Worm (Caenorhabditis elegans): ENCODE results near the gene repo-1.

The repo-1 gene

DNA sequence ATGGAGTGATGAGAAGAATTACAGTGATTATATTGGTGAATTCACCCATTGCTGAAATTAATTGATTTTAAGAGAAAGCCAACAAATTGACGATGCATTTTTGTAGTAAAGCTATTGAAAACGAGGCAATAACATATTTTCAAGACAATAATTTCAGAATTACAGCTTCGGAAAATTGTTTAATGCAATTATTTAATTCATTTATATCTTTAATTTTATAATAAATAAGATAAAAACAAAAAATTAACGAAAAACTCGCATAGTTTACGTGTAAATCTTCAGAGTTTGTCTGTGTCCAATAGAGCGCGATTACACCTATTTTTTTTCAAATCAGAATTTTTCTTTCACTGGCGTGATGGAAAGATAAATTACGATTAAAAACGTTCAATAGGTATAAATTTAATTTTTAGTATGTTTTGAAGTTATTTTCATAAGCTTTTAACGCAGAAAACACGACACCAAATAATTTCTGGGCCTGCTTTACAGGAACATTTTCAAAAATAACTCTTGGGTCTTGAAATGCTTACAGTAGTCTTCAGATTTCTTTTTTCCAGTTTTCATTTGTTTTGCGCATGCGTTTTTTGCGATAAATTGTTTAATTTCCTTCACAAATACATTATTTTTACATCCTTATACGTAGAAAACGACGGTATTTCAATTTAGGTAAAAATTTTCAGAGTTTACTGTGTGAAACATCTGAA, 6.0 kb upstream of the repo-1 start, which contains the start of gene tmed-1:
TSS of gene tmed-1 (minus strand) at position 51 of the 701 bp plus-strand sequence.
- no peak for TF ChIP-seq nhr-10 (tag; optimal IDR thresholded peaks at IDR 0.05)
- peak; percentile 20 for TF ChIP-seq C34F6.9 (tag; optimal IDR thresholded peaks at IDR 0.05)
- TF ChIP-seq unc-55 (GFP tag; optimal IDR thresholded peaks at IDR 0.05): peak; percentile 18

DNA sequence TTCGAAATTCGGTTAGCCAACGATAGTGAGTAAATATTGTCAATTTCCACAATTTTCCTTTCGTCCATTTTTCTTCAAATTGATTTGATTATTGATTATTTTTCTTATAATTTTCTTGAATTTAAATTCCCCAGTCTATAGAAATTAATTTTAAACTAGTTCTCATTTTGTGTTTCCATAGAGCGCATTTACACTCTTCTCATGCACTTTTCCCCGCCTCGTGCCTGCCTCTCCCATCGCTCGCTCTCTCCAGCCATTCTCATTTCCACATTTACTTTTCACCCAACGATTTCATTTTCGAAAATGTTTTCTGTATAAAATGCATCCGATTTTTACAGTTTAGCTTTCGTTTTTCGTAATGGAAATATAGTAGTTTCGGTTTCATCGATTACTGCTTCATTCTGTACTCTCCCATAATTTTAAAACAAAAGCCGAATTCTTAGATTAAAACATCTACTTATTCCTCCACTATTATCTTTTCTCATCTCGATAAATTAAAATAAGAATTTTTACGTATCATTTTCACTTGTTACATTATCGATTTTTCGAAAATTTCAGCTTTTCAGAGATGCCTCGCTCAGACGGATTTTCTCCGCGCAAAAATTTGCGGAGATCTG, 5.3 kb upstream of the repo-1 start, which contains the start of gene lex-1:
TSS of gene lex-1 (plus strand) at position 567 of the 617 bp plus-strand sequence.
- TF ChIP-seq nhr-25 (tag; optimal IDR thresholded peaks at IDR 0.05): no peak
- peak; percentile 10 for TF ChIP-seq crh-2 (tag; optimal IDR thresholded peaks at IDR 0.05)
- no peak for TF ChIP-seq nhr-237 (tag; optimal IDR thresholded peaks at IDR 0.05)
- no peak for TF ChIP-seq elt-3 (tag; optimal IDR thresholded peaks at IDR 0.05)
- no peak for TF ChIP-seq unc-39 (tag; optimal IDR thresholded peaks at IDR 0.05)
- no peak for TF ChIP-seq egl-27 (tag; optimal IDR thresholded peaks at IDR 0.05)
- no peak for TF ChIP-seq peb-1 (tag; optimal IDR thresholded peaks at IDR 0.05)
- TF ChIP-seq sem-4 (tag; optimal IDR thresholded peaks at IDR 0.05): no peak
- TF ChIP-seq elt-1 (tag; optimal IDR thresholded peaks at IDR 0.05): no peak
- no peak for TF ChIP-seq unc-62 (GFP tag; optimal IDR thresholded peaks at IDR 0.05)
- no peak for TF ChIP-seq sma-3 (GFP tag; optimal IDR thresholded peaks at IDR 0.05)
- TF ChIP-seq ztf-4 (tag; optimal IDR thresholded peaks at IDR 0.05): no peak
- TF ChIP-seq alr-1 (tag; optimal IDR thresholded peaks at IDR 0.05): no peak
- TF ChIP-seq R02D3.7 (tag; optimal IDR thresholded peaks at IDR 0.05): no peak
- TF ChIP-seq dmd-4 (tag; optimal IDR thresholded peaks at IDR 0.05): no peak
- no peak for TF ChIP-seq aly-2 (tag; optimal IDR thresholded peaks at IDR 0.05)
- TF ChIP-seq lsy-2 (tag; optimal IDR thresholded peaks at IDR 0.05): peak in 1 of 2 experiments; percentile 66
- peak; percentile 71 for TF ChIP-seq nhr-129 (tag; optimal IDR thresholded peaks at IDR 0.05)
- no peak for TF ChIP-seq lin-39 (tag; optimal IDR thresholded peaks at IDR 0.05)
- TF ChIP-seq gmeb-1 (tag; optimal IDR thresholded peaks at IDR 0.05): peak; percentile 66
- TF ChIP-seq skn-1 (tag; optimal IDR thresholded peaks at IDR 0.05): no peak
- TF ChIP-seq mdl-1 (tag; optimal IDR thresholded peaks at IDR 0.05): peak in 1 of 2 experiments; percentile 37
- TF ChIP-seq lin-11 (tag; optimal IDR thresholded peaks at IDR 0.05): no peak
- TF ChIP-seq ztf-1 (GFP tag; conservative IDR thresholded peaks at IDR 0.05): no peak
- TF ChIP-seq F13H6.1 (tag; optimal IDR thresholded peaks at IDR 0.05): no peak
- TF ChIP-seq nhr-21 (tag; optimal IDR thresholded peaks at IDR 0.05): no peak
- peak; percentile 26 for TF ChIP-seq fos-1 (tag; optimal IDR thresholded peaks at IDR 0.05)
- TF ChIP-seq blmp-1 (tag; optimal IDR thresholded peaks at IDR 0.05; ENCODE audit: insufficient read depth): no peak
- no peak for TF ChIP-seq mbf-1 (tag; optimal IDR thresholded peaks at IDR 0.05)
- no peak for TF ChIP-seq zag-1 (tag; optimal IDR thresholded peaks at IDR 0.05)
- TF ChIP-seq nhr-12 (tag; optimal IDR thresholded peaks at IDR 0.05): no peak
- no peak for TF ChIP-seq nhr-23 (tag; optimal IDR thresholded peaks at IDR 0.05)
- TF ChIP-seq sma-9 (GFP tag; optimal IDR thresholded peaks at IDR 0.05): no peak
- no peak for TF ChIP-seq sma-9 (tag; optimal IDR thresholded peaks at IDR 0.05)
- TF ChIP-seq nhr-10 (tag; optimal IDR thresholded peaks at IDR 0.05): no peak
- TF ChIP-seq ama-1 (optimal IDR thresholded peaks at IDR 0.05): no peak
- TF ChIP-seq unc-55 (GFP tag; optimal IDR thresholded peaks at IDR 0.05): peak; percentile 72
- no peak for TF ChIP-seq nhr-6 (tag; optimal IDR thresholded peaks at IDR 0.05)
- TF ChIP-seq nhr-77 (tag; optimal IDR thresholded peaks at IDR 0.05): no peak
- TF ChIP-seq Y55F3AM.14 (GFP tag; optimal IDR thresholded peaks at IDR 0.05): no peak
- TF ChIP-seq ztf-11 (tag; optimal IDR thresholded peaks at IDR 0.05): no peak
- peak; percentile 34 for TF ChIP-seq lin-13 (GFP tag; optimal IDR thresholded peaks at IDR 0.05)
- TF ChIP-seq ZK546.5 (tag; optimal IDR thresholded peaks at IDR 0.05): no peak
- TF ChIP-seq C34F6.9 (tag; optimal IDR thresholded peaks at IDR 0.05): peak; percentile 60
- no peak for TF ChIP-seq ceh-82 (tag; optimal IDR thresholded peaks at IDR 0.05)
- no peak for TF ChIP-seq ceh-16 (tag; optimal IDR thresholded peaks at IDR 0.05)
